Worm (Caenorhabditis elegans) whole organism, young adult: ENCODE results near the gene cest-24.

ENCODE experiments used
- D2030.7 ChIP-seq: fragments of 200-800 bp; sonication (Bioruptor generic); IDR thresholded peaks from 2 replicates; pipeline ENCODE4 v1.3.6; 2022; ENCODE audit warnings: missing genetic modification reagents, missing genetic modification characterization, missing compliant biosample characterization
- ama-1 ChIP-seq, 3 experiments: fragments of 150-350 bp in 1 of 3; sonication (generic microtip) in 2 of 3; optimal IDR thresholded peaks; 2 replicates each; lab custom pipeline; 2014 to 2018; ENCODE audit warnings: missing biosample characterization in 2 of 3, missing genetic modification characterization in 2 of 3, missing genetic modification reagents in 2 of 3
- cebp-1 ChIP-seq, 2 experiments: fragments of 200-800 bp in 1 of 2; sonication (Bioruptor generic) in 1 of 2; sonication (generic microtip) in 1 of 2; IDR thresholded peaks in 1 of 2; optimal IDR thresholded peaks in 1 of 2; 2 replicates each; pipeline versions ENCODE4 v1.3.6 to Lab custom; 2017 to 2022; ENCODE audit warnings: missing compliant biosample characterization in 2 of 2, missing genetic modification characterization in 2 of 2, mild to moderate bottlenecking in 1 of 2, missing genetic modification reagents in 1 of 2, moderate library complexity in 1 of 2
- ekl-4 ChIP-seq: fragments of 200-800 bp; sonication (Bioruptor generic); IDR thresholded peaks from 2 replicates; pipeline ENCODE4 v1.3.6; 2022; ENCODE audit warnings: missing genetic modification reagents, missing genetic modification characterization, missing compliant biosample characterization
- unc-62 ChIP-seq: fragments of 150-350 bp; optimal IDR thresholded peaks from 2 replicates; lab custom pipeline; 2014; ENCODE audit warnings: missing biosample characterization, missing genetic modification reagents, missing genetic modification characterization

DNA sequence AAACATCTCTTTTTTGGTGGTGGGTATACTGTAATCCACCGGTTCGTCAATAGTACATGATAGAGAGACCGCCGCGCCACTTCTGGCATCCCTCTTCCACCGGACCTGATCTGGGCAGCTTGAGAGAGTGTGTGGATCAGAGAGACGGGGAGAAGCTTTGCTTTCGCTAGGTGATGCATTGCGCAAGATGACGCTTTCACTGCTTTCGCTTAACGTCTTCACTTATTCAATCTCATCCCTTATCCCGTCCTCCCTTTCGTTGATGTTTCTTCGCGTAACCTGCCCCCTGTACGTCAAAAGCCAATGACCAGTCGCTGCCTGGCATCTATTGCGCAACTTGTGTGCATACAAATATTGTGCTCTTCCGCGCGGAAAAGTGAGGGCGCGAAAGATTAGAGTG, 37.5 kb downstream of the cest-24 start:
- no peak for TF ChIP-seq D2030.7
- TF ChIP-seq cebp-1 (GFP tag; IDR thresholded peaks at IDR 0.05; lab: Robert Waterston, UW) = no peak
- TF ChIP-seq cebp-1 (tag; optimal IDR thresholded peaks at IDR 0.05; lab: Kevin White, UChicago) = no peak
- no peak for TF ChIP-seq ekl-4 (GFP tag; lab: Robert Waterston, UW)
- TF ChIP-seq ama-1 (optimal IDR thresholded peaks at IDR 0.05; lab: Kevin White, UChicago) = no peak
- TF ChIP-seq ama-1 (GFP tag; optimal IDR thresholded peaks at IDR 0.05; lab: Kevin White, UChicago) = no peak
- TF ChIP-seq unc-62 (GFP tag; lab: Kevin White, UChicago) = no peak
